Fruit fly (Drosophila melanogaster): Measurements from ENCODE around the gene CG5885.

The CG5885 gene

dm6 chr2L:9956993-9957652 lies 39.0 kb upstream of the CG5885 start, which contains the start of the genes CG4658 and CG5846 (continued):
- TF ChIP-seq CG14710 (tag; optimal IDR thresholded peaks at IDR 0.05) (peak; percentile 96), Hey (tag; optimal IDR thresholded peaks at IDR 0.05) (no peak), CG3847 (GFP tag; IDR thresholded peaks at IDR 0.05) (peak; percentile 85), CG18476 (GFP tag; optimal IDR thresholded peaks at IDR 0.05) (peak; percentile 90), CG15479 (GFP tag; optimal IDR thresholded peaks at IDR 0.05) (no peak), danr (GFP tag; IDR thresholded peaks at IDR 0.05) (peak; percentile 90), CG11695 (GFP tag; IDR thresholded peaks at IDR 0.05) (peak; percentile 96), sens (GFP tag) (peak; percentile 97), al (GFP tag; IDR thresholded peaks at IDR 0.05) (peak; percentile 93), Opbp (GFP tag; IDR thresholded peaks at IDR 0.05; ENCODE audit: partially characterized antibody) (no peak), nau (GFP tag; optimal IDR thresholded peaks at IDR 0.05) (no peak), kni (GFP tag; optimal IDR thresholded peaks at IDR 0.05) (peak; percentile 29), CG15514 (GFP tag; optimal IDR thresholded peaks at IDR 0.05) (peak; percentile 82), ap (GFP tag; IDR thresholded peaks at IDR 0.05) (peak; percentile 94), maf-S (GFP tag; optimal IDR thresholded peaks at IDR 0.05) (peak; percentile 62), ERR (GFP tag; optimal IDR thresholded peaks at IDR 0.05) (no peak), CG16815 (GFP tag; optimal IDR thresholded peaks at IDR 0.05) (peak; percentile 90), CG5245 (GFP tag; optimal IDR thresholded peaks at IDR 0.05) (peak; percentile 86), dimm (GFP tag; IDR thresholded peaks at IDR 0.05) (peak; percentile 76), CG1602 (GFP tag; optimal IDR thresholded peaks at IDR 0.05) (peak; percentile 96), Sox100B (GFP tag; optimal IDR thresholded peaks at IDR 0.05) (peak; percentile 91), Six4 (GFP tag; optimal IDR thresholded peaks at IDR 0.05) (peak; percentile 94), Ada2b (GFP tag; IDR thresholded peaks at IDR 0.05) (peak; percentile 93), CG9609 (GFP tag; optimal IDR thresholded peaks at IDR 0.05) (peak; percentile 64), Fer1 (GFP tag; optimal IDR thresholded peaks at IDR 0.05) (peak; percentile 88), CG30403 (GFP tag; optimal IDR thresholded peaks at IDR 0.05) (peak; percentile 97), CG11723 (GFP tag; optimal IDR thresholded peaks at IDR 0.05) (peak; percentile 80), dmrt11E (tag; optimal IDR thresholded peaks at IDR 0.05) (peak; percentile 96), ATbp (GFP tag; optimal IDR thresholded peaks at IDR 0.05) (peak; percentile 84), CHES-1-like (GFP tag; optimal IDR thresholded peaks at IDR 0.05) (peak; percentile 71), CrebB (tag; optimal IDR thresholded peaks at IDR 0.05) (peak; percentile 76), cad (GFP tag; optimal IDR thresholded peaks at IDR 0.05) (no peak), tna (GFP tag; IDR thresholded peaks at IDR 0.05; ENCODE audit: partially characterized antibody) (no peak), pita (GFP tag; optimal IDR thresholded peaks at IDR 0.05) (no peak), NfI (GFP tag; optimal IDR thresholded peaks at IDR 0.05) (peak; percentile 87), crol (GFP tag; IDR thresholded peaks at IDR 0.05) (peak; percentile 39; the same call in 1 of the 2 replicates), oc (tag; optimal IDR thresholded peaks at IDR 0.05) (peak; percentile 94), HHEX (GFP tag; optimal IDR thresholded peaks at IDR 0.05) (peak; percentile 81), CG12299 (tag; optimal IDR thresholded peaks at IDR 0.05) (peak; percentile 90), CG32767 (GFP tag; IDR thresholded peaks at IDR 0.05) (peak; percentile 96), Dbx (GFP tag; IDR thresholded peaks at IDR 0.05) (peak; percentile 94), MBD-R2 (GFP tag; IDR thresholded peaks at IDR 0.05) (peak; percentile 92), fd102C (GFP tag; optimal IDR thresholded peaks at IDR 0.05) (peak; percentile 84), ranshi (GFP tag; IDR thresholded peaks at IDR 0.05) (peak; percentile 96), phol (tag; optimal IDR thresholded peaks at IDR 0.05) (peak; percentile 96), CG1832 (GFP tag; optimal IDR thresholded peaks at IDR 0.05) (no peak), inv (GFP tag; IDR thresholded peaks at IDR 0.05; ENCODE audit: partially characterized antibody) (no peak), ham (GFP tag; IDR thresholded peaks at IDR 0.05) (peak; percentile 50; the same call in 1 of the 2 replicates), ftz-f1 (GFP tag; optimal IDR thresholded peaks at IDR 0.05) (no peak), CG12104 (GFP tag; optimal IDR thresholded peaks at IDR 0.05) (peak; percentile 85)
